Fruit fly (Drosophila melanogaster) whole organism, embryonic: ENCODE data around the gene CG7789.
A peak's percentile ranks its signal among the peaks of the same experiment; 100 is the strongest.

Source experiments
- Antp ChIP-seq: fragments of 200-800 bp; sonication (Bioruptor generic); optimal IDR thresholded peaks from 3 replicates; lab custom pipeline; 2016; ENCODE audit warnings: missing biosample characterization, missing genetic modification characterization
- CG10462 ChIP-seq: fragments of 200-800 bp; sonication (Bioruptor generic); optimal IDR thresholded peaks from 2 replicates; lab custom pipeline; 2016; ENCODE audit warnings: missing biosample characterization, missing genetic modification characterization
- CG10543 ChIP-seq: fragments of 200-800 bp; sonication (Bioruptor generic); optimal IDR thresholded peaks from 3 replicates; lab custom pipeline; 2017; ENCODE audit warnings: missing biosample characterization, mild to moderate bottlenecking, missing genetic modification characterization, moderate library complexity
- CG11085 ChIP-seq: fragments of 200-800 bp; sonication (Bioruptor generic); IDR thresholded peaks from 2 replicates; pipeline ENCODE4 v1.3.6; 2022; ENCODE audit warnings: missing biosample characterization, missing genetic modification characterization
- CG12769 ChIP-seq: fragments of 200-800 bp; sonication (Bioruptor generic); optimal IDR thresholded peaks from 2 replicates; lab custom pipeline; 2019; ENCODE audit warnings: missing biosample characterization, mild to moderate bottlenecking, missing genetic modification characterization, moderate library complexity
- CG15601 ChIP-seq: fragments of 200-800 bp; sonication (Bioruptor generic); optimal IDR thresholded peaks from 3 replicates; lab custom pipeline; 2019; ENCODE audit warnings: missing biosample characterization, mild to moderate bottlenecking, missing genetic modification characterization, moderate library complexity
- CG15696 ChIP-seq: fragments of 200-800 bp; sonication (Bioruptor generic); optimal IDR thresholded peaks from 2 replicates; lab custom pipeline; 2019; ENCODE audit warnings: missing biosample characterization, mild to moderate bottlenecking, missing genetic modification characterization, moderate library complexity
- CG18599 ChIP-seq: fragments of 200-800 bp; sonication (Bioruptor generic); optimal IDR thresholded peaks from 3 replicates; lab custom pipeline; 2017; ENCODE audit warnings: missing biosample characterization, missing genetic modification characterization, mild to moderate bottlenecking, moderate library complexity, missing genetic modification reagents
- CG2712 ChIP-seq: fragments of 200-800 bp; optimal IDR thresholded peaks from 3 replicates; lab custom pipeline; 2019; ENCODE audit warnings: missing biosample characterization, mild to moderate bottlenecking, missing genetic modification characterization, moderate library complexity
- CG32772 ChIP-seq: fragments of 200-800 bp; sonication (Bioruptor generic); IDR thresholded peaks from 2 replicates; pipeline ENCODE4 v1.3.6; 2022; ENCODE audit warnings: missing biosample characterization, missing genetic modification characterization
- CG34376 ChIP-seq: fragments of 200-800 bp; sonication (Bioruptor generic); optimal IDR thresholded peaks from 2 replicates; lab custom pipeline; 2018; ENCODE audit warnings: missing biosample characterization, mild to moderate bottlenecking, missing genetic modification characterization
- CG7786 ChIP-seq: fragments of 200-800 bp; sonication (Bioruptor generic); optimal IDR thresholded peaks from 2 replicates; lab custom pipeline; 2016; ENCODE audit warnings: missing biosample characterization, missing genetic modification characterization
- CG8281 ChIP-seq: fragments of 200-800 bp; sonication (Bioruptor generic); optimal IDR thresholded peaks from 2 replicates; lab custom pipeline; 2018; ENCODE audit warnings: missing biosample characterization, mild to moderate bottlenecking, missing genetic modification characterization, moderate library complexity
- CG8290 ChIP-seq, 3 experiments: fragments of 200-800 bp; sonication (Bioruptor generic); optimal IDR thresholded peaks; 2 replicates each; lab custom pipeline; 2016 to 2019; ENCODE audit warnings: missing biosample characterization in 3 of 3, missing genetic modification characterization in 3 of 3, mild to moderate bottlenecking in 2 of 3, moderate library complexity in 1 of 3
- CG8765 ChIP-seq: fragments of 200-800 bp; sonication (Bioruptor generic); IDR thresholded peaks from 2 replicates; pipeline ENCODE4 v1.3.6; 2022; ENCODE audit warnings: missing biosample characterization, missing genetic modification characterization
- GATAe ChIP-seq: fragments of 200-800 bp; sonication (Bioruptor generic); conservative IDR thresholded peaks from 2 replicates; pipeline ENCODE4 v1.3.6; 2022; ENCODE audit warnings: missing biosample characterization, missing genetic modification characterization
- HmgZ ChIP-seq: fragments of 200-800 bp; sonication (Bioruptor generic); optimal IDR thresholded peaks from 2 replicates; lab custom pipeline; 2018; ENCODE audit warnings: missing biosample characterization, mild to moderate bottlenecking, missing genetic modification characterization
- Hmr ChIP-seq: fragments of 200-800 bp; sonication (Bioruptor generic); optimal IDR thresholded peaks from 3 replicates; lab custom pipeline; 2017; ENCODE audit warnings: mild to moderate bottlenecking, missing biosample characterization, missing genetic modification reagents, missing genetic modification characterization
- Hr51 ChIP-seq, 2 experiments: fragments of 200-800 bp; sonication (Bioruptor generic); optimal IDR thresholded peaks; 2 replicates in 1 of 2; 3 replicates in 1 of 2; lab custom pipeline; 2016 to 2018; ENCODE audit warnings: missing biosample characterization in 2 of 2, missing genetic modification characterization in 2 of 2, mild to moderate bottlenecking in 1 of 2, moderate library complexity in 1 of 2
- Hr78 ChIP-seq, 2 experiments: fragments of 200-800 bp in 1 of 2; fragments of >200 bp in 1 of 2; sonication (Bioruptor generic) in 1 of 2; optimal IDR thresholded peaks; 2 replicates each; lab custom pipeline; 2017 to 2019; ENCODE audit warnings: missing biosample characterization in 2 of 2, missing genetic modification characterization in 2 of 2, mild to moderate bottlenecking in 1 of 2, moderate library complexity in 1 of 2
- MESR4 ChIP-seq: fragments of 200-800 bp; sonication (Bioruptor generic); optimal IDR thresholded peaks from 2 replicates; lab custom pipeline; 2018; ENCODE audit warnings: missing biosample characterization, mild to moderate bottlenecking, missing genetic modification characterization, moderate library complexity
- Med ChIP-seq: fragments of 200-800 bp; sonication (Bioruptor generic); peaks from one replicate; lab custom pipeline; 2016; ENCODE audit warnings: missing biosample characterization, missing genetic modification characterization, mild to moderate bottlenecking, inconsistent platforms, moderate library complexity
- NFAT ChIP-seq: fragments of 200-800 bp; sonication (Bioruptor generic); IDR thresholded peaks from 2 replicates; pipeline ENCODE4 v1.3.6; 2022; ENCODE audit warnings: missing biosample characterization, missing genetic modification characterization
- Pdp1 ChIP-seq, 2 experiments: fragments of 200-800 bp; sonication (Bioruptor generic); optimal IDR thresholded peaks; 3 replicates each; lab custom pipeline; 2016; ENCODE audit warnings: missing biosample characterization in 2 of 2, missing genetic modification characterization in 2 of 2, mild to moderate bottlenecking in 1 of 2, moderate library complexity in 1 of 2
- Ptx1 ChIP-seq: fragments of 200-800 bp; sonication (Bioruptor generic); IDR thresholded peaks from 2 replicates; pipeline ENCODE4 v1.3.6; 2022; ENCODE audit warnings: missing biosample characterization, missing genetic modification characterization
- Sox100B ChIP-seq: fragments of 200-800 bp; sonication (Bioruptor generic); optimal IDR thresholded peaks from 3 replicates; lab custom pipeline; 2018; ENCODE audit warnings: missing biosample characterization, mild to moderate bottlenecking, missing genetic modification characterization
- aop ChIP-seq: fragments of 200-800 bp; sonication (Bioruptor generic); IDR thresholded peaks from 2 replicates; pipeline ENCODE4 v1.3.6; 2022; ENCODE audit warnings: missing biosample characterization, missing genetic modification characterization
- chinmo ChIP-seq: fragments of 200-800 bp; sonication (Bioruptor generic); IDR thresholded peaks from 4 replicates; pipeline ENCODE4 v1.3.6; 2022; ENCODE audit warnings: missing biosample characterization, missing genetic modification characterization; ENCODE audit not compliant: partially characterized antibody
- cwo ChIP-seq: fragments of 200-800 bp; sonication (Bioruptor generic); optimal IDR thresholded peaks from 3 replicates; lab custom pipeline; 2017; ENCODE audit warnings: missing biosample characterization, missing genetic modification characterization, mild to moderate bottlenecking, moderate library complexity, missing genetic modification reagents
- eve ChIP-seq, 2 experiments: fragments of >200 bp; optimal IDR thresholded peaks; 2 replicates each; lab custom pipeline; 2017; ENCODE audit warnings: missing biosample characterization in 2 of 2, missing genetic modification characterization in 2 of 2
- exex ChIP-seq: fragments of 200-800 bp; sonication (Bioruptor generic); optimal IDR thresholded peaks from 4 replicates; lab custom pipeline; 2018; ENCODE audit warnings: missing biosample characterization, mild to moderate bottlenecking, missing genetic modification characterization, moderate library complexity
- fd64A ChIP-seq: fragments of 200-800 bp; sonication (Bioruptor generic); optimal IDR thresholded peaks from 3 replicates; lab custom pipeline; 2018; ENCODE audit warnings: missing biosample characterization, mild to moderate bottlenecking, missing genetic modification characterization
- ftz-f1 ChIP-seq: fragments of 200-800 bp; sonication (Bioruptor generic); optimal IDR thresholded peaks from 2 replicates; lab custom pipeline; 2016; ENCODE audit warnings: missing biosample characterization, missing genetic modification characterization
- grn ChIP-seq: fragments of 200-800 bp; sonication (Bioruptor generic); optimal IDR thresholded peaks from 3 replicates; lab custom pipeline; 2017; ENCODE audit warnings: missing biosample characterization, missing genetic modification characterization
- ind ChIP-seq: fragments of 200-800 bp; sonication (Bioruptor generic); optimal IDR thresholded peaks from 3 replicates; lab custom pipeline; 2016; ENCODE audit warnings: missing biosample characterization, missing genetic modification characterization
- lab ChIP-seq: fragments of 200-800 bp; sonication (Bioruptor generic); optimal IDR thresholded peaks from 3 replicates; lab custom pipeline; 2017; ENCODE audit warnings: missing biosample characterization, missing genetic modification characterization, mild to moderate bottlenecking, moderate library complexity, missing genetic modification reagents
- lmd ChIP-seq: fragments of 200-800 bp; sonication (Bioruptor generic); IDR thresholded peaks from 2 replicates; pipeline ENCODE4 v1.3.6; 2022; ENCODE audit warnings: missing biosample characterization, missing genetic modification characterization
- mirr ChIP-seq: fragments of 200-800 bp; sonication (Bioruptor generic); optimal IDR thresholded peaks from 3 replicates; lab custom pipeline; 2018; ENCODE audit warnings: missing biosample characterization, mild to moderate bottlenecking, missing genetic modification characterization
- odd ChIP-seq: fragments of 200-800 bp; sonication (Bioruptor generic); optimal IDR thresholded peaks from 2 replicates; lab custom pipeline; 2017; ENCODE audit warnings: missing biosample characterization, mild to moderate bottlenecking, missing genetic modification characterization
- pros ChIP-seq: fragments of 200-800 bp; sonication (Bioruptor generic); optimal IDR thresholded peaks from 3 replicates; lab custom pipeline; 2019; ENCODE audit warnings: missing biosample characterization, mild to moderate bottlenecking, missing genetic modification characterization, moderate library complexity
- sd ChIP-seq: fragments of 200-800 bp; sonication (Bioruptor generic); optimal IDR thresholded peaks from 3 replicates; lab custom pipeline; 2018; ENCODE audit warnings: missing biosample characterization, mild to moderate bottlenecking, missing genetic modification characterization, moderate library complexity
- sens-2 ChIP-seq: fragments of 200-800 bp; sonication (Bioruptor generic); IDR thresholded peaks from 2 replicates; pipeline ENCODE4 v1.3.6; 2022; ENCODE audit warnings: missing biosample characterization, missing genetic modification characterization
- shn ChIP-seq: fragments of 200-800 bp; sonication (Bioruptor generic); optimal IDR thresholded peaks from 3 replicates; lab custom pipeline; 2016; ENCODE audit warnings: missing biosample characterization, missing genetic modification characterization
- sob ChIP-seq: fragments of 200-800 bp; sonication (Bioruptor generic); IDR thresholded peaks from 2 replicates; pipeline ENCODE4 v1.3.6; 2022; ENCODE audit warnings: missing biosample characterization, missing genetic modification characterization
- sug ChIP-seq: fragments of 200-800 bp; optimal IDR thresholded peaks from 2 replicates; lab custom pipeline; 2019; ENCODE audit warnings: missing biosample characterization, mild to moderate bottlenecking, missing genetic modification characterization, moderate library complexity
- twi ChIP-seq: fragments of 200-800 bp; optimal IDR thresholded peaks from 2 replicates; lab custom pipeline; 2019; ENCODE audit warnings: missing biosample characterization, mild to moderate bottlenecking, missing genetic modification characterization, moderate library complexity
- z ChIP-seq: fragments of 200-800 bp; sonication (Bioruptor generic); IDR thresholded peaks from 3 replicates; pipeline ENCODE4 v1.3.6; 2022; ENCODE audit warnings: missing biosample characterization, missing genetic modification characterization

Gene CG7789

dm6 chr3R:29780402-29781029 lies 22.5 kb upstream of the CG7789 start, which contains the start of gene fig:
TSS of gene fig (minus strand) at chr3R:29780452.
- TF ChIP-seq CG34376 (GFP tag; lab: Kevin White, UChicago) (peak; percentile 66), CG10543 (GFP tag; lab: Kevin White, UChicago) (peak; percentile 19), MESR4 (GFP tag; lab: Kevin White, UChicago) (no peak), CG8290 (GFP tag; optimal IDR thresholded peaks at IDR 0.05; lab: Kevin White, UChicago) (no peak), CG8290 (tag; optimal IDR thresholded peaks at IDR 0.05; lab: Kevin White, UChicago) (peak in 1 of 2 experiments; percentile 19), CG12769 (tag; lab: Kevin White, UChicago) (peak; percentile 46), exex (peak; percentile 78), cwo (peak; percentile 26), CG8281 (tag; lab: Kevin White, UChicago) (no peak), mirr (GFP tag; lab: Kevin White, UChicago) (peak; percentile 64), aop (0 out of 2 replicates have a peak, but pooled peaks have one; percentile 27), lab (peak; percentile 35), Med (GFP tag; lab: Kevin White, UChicago) (peak; percentile 13), sd (tag; lab: Kevin White, UChicago) (peak; percentile 18), chinmo (0 out of 4 replicates have a peak, but pooled peaks have one; percentile 9), lmd (GFP tag; lab: Robert Waterston, UW) (no peak), CG18599 (peak; percentile 9), Antp (GFP tag; lab: Kevin White, UChicago) (no peak), grn (GFP tag; lab: Kevin White, UChicago) (peak; percentile 86), CG8765 (no peak), z (GFP tag; lab: Robert Waterston, UW) (0 out of 3 replicates have a peak, but pooled peaks have one; percentile 22), HmgZ (tag; lab: Kevin White, UChicago) (peak; percentile 4), CG11085 (GFP tag; lab: Robert Waterston, UW) (no peak), Hmr (peak; percentile 4), sug (tag; lab: Kevin White, UChicago) (peak; percentile 86), Pdp1 (GFP tag; optimal IDR thresholded peaks at IDR 0.05; lab: Kevin White, UChicago) (peak in 1 of 2 experiments; percentile 42), sens-2 (GFP tag; lab: Robert Waterston, UW) (0 out of 2 replicates have a peak, but pooled peaks have one; percentile 6), CG2712 (tag; lab: Kevin White, UChicago) (no peak), CG15696 (tag; lab: Kevin White, UChicago) (no peak), GATAe (GFP tag; lab: Robert Waterston, UW) (0 out of 2 replicates have a peak, but pooled peaks have one; percentile 23), shn (no peak), eve (GFP tag; optimal IDR thresholded peaks at IDR 0.05; lab: Kevin White, UChicago) (peak in 1 of 2 experiments; percentile 19), CG10462 (GFP tag; lab: Kevin White, UChicago) (no peak)

dm6 chr3R:29781874-29782273 lies 21.1 kb upstream of the CG7789 start:
- TF ChIP-seq pros (peak; percentile 3), fd64A (GFP tag; lab: Kevin White, UChicago) (no peak), exex (peak; percentile 65), ftz-f1 (peak; percentile 47), ind (GFP tag; lab: Kevin White, UChicago) (no peak), odd (GFP tag; lab: Kevin White, UChicago) (peak; percentile 9), Hr51 (GFP tag; optimal IDR thresholded peaks at IDR 0.05; lab: Kevin White, UChicago) (no peak), Sox100B (GFP tag; lab: Kevin White, UChicago) (peak; percentile 2), Ptx1 (GFP tag; lab: Robert Waterston, UW) (0 out of 2 replicates have a peak, but pooled peaks have one; percentile 24), NFAT (GFP tag; lab: Robert Waterston, UW) (0 out of 2 replicates have a peak, but pooled peaks have one; percentile 11), sob (GFP tag; lab: Robert Waterston, UW) (0 out of 2 replicates have a peak, but pooled peaks have one; percentile 8), twi (tag; lab: Kevin White, UChicago) (peak; percentile 23), CG15601 (tag; lab: Kevin White, UChicago) (peak; percentile 91), CG7786 (GFP tag; lab: Kevin White, UChicago) (no peak), grn (GFP tag; lab: Kevin White, UChicago) (peak; percentile 58), CG32772 (peak; percentile 20; the same call in 1 of the 2 replicates), CG10543 (GFP tag; lab: Kevin White, UChicago) (peak; percentile 62), sug (tag; lab: Kevin White, UChicago) (peak; percentile 67), Hr78 (GFP tag; optimal IDR thresholded peaks at IDR 0.05; lab: Kevin White, UChicago) (peak in 1 of 2 experiments; percentile 56)
